Fruit fly (Drosophila melanogaster) whole organism, embryonic: ENCODE data around the gene CG12522.
A peak's percentile ranks its signal among the peaks of the same experiment; 100 is the strongest.

Source experiments
- CG10209 ChIP-seq: fragments of 200-800 bp; sonication (Bioruptor generic); optimal IDR thresholded peaks from 3 replicates; lab custom pipeline; 2017; ENCODE audit warnings: missing biosample characterization, mild to moderate bottlenecking, missing genetic modification characterization, missing genetic modification reagents
- CG12942 ChIP-seq: fragments of 200-800 bp; sonication (Bioruptor generic); optimal IDR thresholded peaks from 3 replicates; lab custom pipeline; 2016; ENCODE audit warnings: missing biosample characterization, missing genetic modification characterization
- CG13624 ChIP-seq: fragments of 200-800 bp; sonication (Bioruptor generic); optimal IDR thresholded peaks from 2 replicates; lab custom pipeline; 2016; ENCODE audit warnings: missing biosample characterization, missing genetic modification characterization
- CG14710 ChIP-seq: fragments of 200-800 bp; sonication (Bioruptor generic); optimal IDR thresholded peaks from 3 replicates; lab custom pipeline; 2019; ENCODE audit warnings: missing biosample characterization, mild to moderate bottlenecking, missing genetic modification characterization, moderate library complexity
- CG15514 ChIP-seq: fragments of 200-800 bp; sonication (Bioruptor generic); optimal IDR thresholded peaks from 3 replicates; lab custom pipeline; 2017; ENCODE audit warnings: missing biosample characterization, missing genetic modification characterization, mild to moderate bottlenecking, moderate library complexity, missing genetic modification reagents
- CG15601 ChIP-seq: fragments of 200-800 bp; sonication (Bioruptor generic); optimal IDR thresholded peaks from 3 replicates; lab custom pipeline; 2019; ENCODE audit warnings: missing biosample characterization, mild to moderate bottlenecking, missing genetic modification characterization, moderate library complexity
- CG16815 ChIP-seq: fragments of 200-800 bp; sonication (Bioruptor generic); optimal IDR thresholded peaks from 3 replicates; lab custom pipeline; 2017; ENCODE audit warnings: missing biosample characterization, mild to moderate bottlenecking, missing genetic modification characterization
- CG17912 ChIP-seq: fragments of 200-800 bp; sonication (Bioruptor generic); optimal IDR thresholded peaks from 2 replicates; lab custom pipeline; 2018; ENCODE audit warnings: missing biosample characterization, mild to moderate bottlenecking, missing genetic modification characterization
- CG1832 ChIP-seq: fragments of 200-800 bp; sonication (Bioruptor generic); optimal IDR thresholded peaks from 2 replicates; lab custom pipeline; 2017; ENCODE audit warnings: missing biosample characterization, mild to moderate bottlenecking, missing genetic modification characterization, inconsistent platforms
- CG2875 ChIP-seq: fragments of 200-800 bp; sonication (Bioruptor generic); optimal IDR thresholded peaks from 2 replicates; lab custom pipeline; 2017; ENCODE audit warnings: missing biosample characterization, mild to moderate bottlenecking, missing genetic modification characterization, missing genetic modification reagents
- CG3065 ChIP-seq: fragments of 200-800 bp; sonication (Bioruptor generic); optimal IDR thresholded peaks from 2 replicates; lab custom pipeline; 2016; ENCODE audit warnings: missing biosample characterization, missing genetic modification characterization
- CG31441 ChIP-seq: fragments of 200-800 bp; sonication (Bioruptor generic); IDR thresholded peaks from 2 replicates; pipeline ENCODE4 v1.3.6; 2022; ENCODE audit warnings: missing biosample characterization, missing genetic modification characterization
- CG34422 ChIP-seq: fragments of 200-800 bp; sonication (Bioruptor generic); IDR thresholded peaks from 3 replicates; pipeline ENCODE4 v1.3.6; 2022; ENCODE audit warnings: missing biosample characterization, missing genetic modification characterization
- CG3726 ChIP-seq: fragments of 200-800 bp; sonication (Bioruptor generic); IDR thresholded peaks from 3 replicates; pipeline ENCODE4, ENCODE4 v1.3.6; 2022; ENCODE audit warnings: missing biosample characterization, missing genetic modification characterization
- CG43689 ChIP-seq: fragments of 200-800 bp; sonication (Bioruptor generic); IDR thresholded peaks from 2 replicates; pipeline ENCODE4 v1.3.6; 2022; ENCODE audit warnings: missing biosample characterization, missing genetic modification characterization
- CG6272 ChIP-seq: fragments of 200-800 bp; sonication (Bioruptor generic); IDR thresholded peaks from 2 replicates; pipeline ENCODE4 v1.3.6; 2022; ENCODE audit warnings: missing biosample characterization, missing genetic modification characterization
- CG6813 ChIP-seq: fragments of 200-800 bp; sonication (Bioruptor generic); optimal IDR thresholded peaks from 2 replicates; lab custom pipeline; 2017; ENCODE audit warnings: missing biosample characterization, missing genetic modification characterization, mild to moderate bottlenecking, moderate library complexity, missing genetic modification reagents
- CG7372 ChIP-seq: fragments of 200-800 bp; sonication (Bioruptor generic); IDR thresholded peaks from 2 replicates; pipeline ENCODE4 v1.3.6; 2022; ENCODE audit warnings: missing biosample characterization, missing genetic modification characterization
- CG7786 ChIP-seq: fragments of 200-800 bp; sonication (Bioruptor generic); optimal IDR thresholded peaks from 2 replicates; lab custom pipeline; 2016; ENCODE audit warnings: missing biosample characterization, missing genetic modification characterization
- CG9797 ChIP-seq: fragments of 200-800 bp; sonication (Bioruptor generic); optimal IDR thresholded peaks from 3 replicates; lab custom pipeline; 2018; ENCODE audit warnings: missing biosample characterization, mild to moderate bottlenecking, missing genetic modification characterization
- CTCF ChIP-seq: fragments of 200-800 bp; sonication (Bioruptor generic); optimal IDR thresholded peaks from 2 replicates; lab custom pipeline; 2017; ENCODE audit warnings: missing biosample characterization, mild to moderate bottlenecking, missing genetic modification characterization, moderate library complexity
- CoRest ChIP-seq: fragments of 200-800 bp; sonication (Bioruptor generic); optimal IDR thresholded peaks from 3 replicates; lab custom pipeline; 2018; ENCODE audit warnings: missing biosample characterization, mild to moderate bottlenecking, missing genetic modification characterization, moderate library complexity
- Dip3 ChIP-seq: fragments of 200-800 bp; sonication (Bioruptor generic); optimal IDR thresholded peaks from 3 replicates; lab custom pipeline; 2016; ENCODE audit warnings: missing biosample characterization, missing genetic modification characterization
- E2f2 ChIP-seq: fragments of 200-800 bp; sonication (Bioruptor generic); IDR thresholded peaks from 2 replicates; pipeline ENCODE4 v1.3.6; 2022; ENCODE audit warnings: missing biosample characterization, missing genetic modification characterization
- Ets97D ChIP-seq: fragments of 200-800 bp; sonication (Bioruptor generic); optimal IDR thresholded peaks from 3 replicates; lab custom pipeline; 2016; ENCODE audit warnings: missing biosample characterization, missing genetic modification characterization
- HHEX ChIP-seq: fragments of 200-800 bp; sonication (Bioruptor generic); optimal IDR thresholded peaks from 3 replicates; lab custom pipeline; 2017; ENCODE audit warnings: missing biosample characterization, mild to moderate bottlenecking, missing genetic modification characterization, missing genetic modification reagents
- Hey ChIP-seq: fragments of 200-800 bp; sonication (Bioruptor generic); optimal IDR thresholded peaks from 3 replicates; lab custom pipeline; 2018; ENCODE audit warnings: missing biosample characterization, mild to moderate bottlenecking, missing genetic modification characterization
- MESR4 ChIP-seq: fragments of 200-800 bp; sonication (Bioruptor generic); optimal IDR thresholded peaks from 2 replicates; lab custom pipeline; 2018; ENCODE audit warnings: missing biosample characterization, mild to moderate bottlenecking, missing genetic modification characterization, moderate library complexity
- Med ChIP-seq: fragments of 200-800 bp; sonication (Bioruptor generic); peaks from one replicate; lab custom pipeline; 2016; ENCODE audit warnings: missing biosample characterization, missing genetic modification characterization, mild to moderate bottlenecking, inconsistent platforms, moderate library complexity
- NFAT ChIP-seq: fragments of 200-800 bp; sonication (Bioruptor generic); IDR thresholded peaks from 2 replicates; pipeline ENCODE4 v1.3.6; 2022; ENCODE audit warnings: missing biosample characterization, missing genetic modification characterization
- Neu2 ChIP-seq: fragments of 200-800 bp; sonication (Bioruptor generic); optimal IDR thresholded peaks from 3 replicates; lab custom pipeline; 2016; ENCODE audit warnings: missing biosample characterization, missing genetic modification characterization, borderline replicate concordance
- Sin3A ChIP-seq: fragments of >200 bp; optimal IDR thresholded peaks from 2 replicates; lab custom pipeline; 2018
- Trl ChIP-seq, 3 experiments: fragments of >200 bp in 2 of 3; fragments of 200-800 bp in 1 of 3; sonication (Bioruptor generic) in 1 of 3; optimal IDR thresholded peaks; 2 replicates in 1 of 3; 3 replicates in 2 of 3; lab custom pipeline; 2016 to 2017; ENCODE audit warnings: missing biosample characterization in 1 of 3, missing genetic modification characterization in 1 of 3
- Usf ChIP-seq: fragments of 200-800 bp; sonication (Bioruptor generic); optimal IDR thresholded peaks from 2 replicates; lab custom pipeline; 2017; ENCODE audit warnings: missing genotype, missing biosample characterization, missing genetic modification characterization
- YL-1 ChIP-seq: fragments of 200-800 bp; sonication (Bioruptor generic); optimal IDR thresholded peaks from 3 replicates; lab custom pipeline; 2017; ENCODE audit warnings: missing biosample characterization, mild to moderate bottlenecking, missing genetic modification characterization
- al ChIP-seq: fragments of 200-800 bp; sonication (Bioruptor generic); IDR thresholded peaks from 2 replicates; pipeline ENCODE4 v1.3.6; 2022; ENCODE audit warnings: missing biosample characterization, missing genetic modification characterization
- bab2 ChIP-seq: fragments of 200-800 bp; sonication (Bioruptor generic); optimal IDR thresholded peaks from 2 replicates; lab custom pipeline; 2016; ENCODE audit warnings: missing biosample characterization, missing genetic modification characterization
- dmrt99B ChIP-seq: fragments of 200-800 bp; sonication (Bioruptor generic); optimal IDR thresholded peaks from 2 replicates; lab custom pipeline; 2018; ENCODE audit warnings: missing biosample characterization, mild to moderate bottlenecking, missing genetic modification characterization, moderate library complexity
- dpn ChIP-seq, 2 experiments: fragments of 200-800 bp; sonication (Bioruptor generic); optimal IDR thresholded peaks; 3 replicates each; lab custom pipeline; 2016; ENCODE audit warnings: missing biosample characterization in 2 of 2, missing genetic modification characterization in 2 of 2
- gce ChIP-seq: fragments of 200-800 bp; sonication (Bioruptor generic); IDR thresholded peaks from 3 replicates; pipeline ENCODE4 v1.3.6; 2022; ENCODE audit warnings: missing biosample characterization, missing genetic modification characterization
- gcm2 ChIP-seq: fragments of 200-800 bp; sonication (Bioruptor generic); optimal IDR thresholded peaks from 2 replicates; lab custom pipeline; 2016; ENCODE audit warnings: missing biosample characterization, missing genetic modification characterization
- gfzf ChIP-seq: fragments of 200-800 bp; sonication (Bioruptor generic); optimal IDR thresholded peaks from 2 replicates; lab custom pipeline; 2016; ENCODE audit warnings: missing biosample characterization, mild to moderate bottlenecking, missing genetic modification characterization, moderate library complexity
- grn ChIP-seq: fragments of 200-800 bp; sonication (Bioruptor generic); optimal IDR thresholded peaks from 3 replicates; lab custom pipeline; 2017; ENCODE audit warnings: missing biosample characterization, missing genetic modification characterization
- klu ChIP-seq: fragments of 200-800 bp; sonication (Bioruptor generic); IDR thresholded peaks from 2 replicates; pipeline ENCODE4 v1.3.6; 2022; ENCODE audit warnings: missing biosample characterization, missing genetic modification characterization
- lab ChIP-seq: fragments of 200-800 bp; sonication (Bioruptor generic); optimal IDR thresholded peaks from 3 replicates; lab custom pipeline; 2017; ENCODE audit warnings: missing biosample characterization, missing genetic modification characterization, mild to moderate bottlenecking, moderate library complexity, missing genetic modification reagents
- org-1 ChIP-seq: fragments of 200-800 bp; sonication (Bioruptor generic); optimal IDR thresholded peaks from 2 replicates; lab custom pipeline; 2017; ENCODE audit warnings: missing biosample characterization, missing genetic modification characterization
- phol ChIP-seq: fragments of 200-800 bp; sonication (Bioruptor generic); optimal IDR thresholded peaks from 3 replicates; lab custom pipeline; 2018; ENCODE audit warnings: missing biosample characterization, mild to moderate bottlenecking, missing genetic modification characterization, moderate library complexity
- psq ChIP-seq: fragments of 200-800 bp; sonication (Bioruptor generic); optimal IDR thresholded peaks from 2 replicates; lab custom pipeline; 2017; ENCODE audit warnings: missing biosample characterization, missing genetic modification characterization
- pum ChIP-seq: fragments of 200-800 bp; sonication (Bioruptor generic); optimal IDR thresholded peaks from 2 replicates; lab custom pipeline; 2016; ENCODE audit warnings: missing biosample characterization, missing genetic modification characterization
- pzg ChIP-seq: fragments of 200-800 bp; sonication (Bioruptor generic); optimal IDR thresholded peaks from 3 replicates; lab custom pipeline; 2018; ENCODE audit warnings: missing biosample characterization, mild to moderate bottlenecking, missing genetic modification characterization, moderate library complexity
- sima ChIP-seq: fragments of 200-800 bp; sonication (Bioruptor generic); optimal IDR thresholded peaks from 2 replicates; lab custom pipeline; 2016; ENCODE audit warnings: missing biosample characterization, missing genetic modification characterization
- slp2 ChIP-seq: fragments of 200-800 bp; sonication (Bioruptor generic); optimal IDR thresholded peaks from 2 replicates; lab custom pipeline; 2016; ENCODE audit warnings: missing biosample characterization, missing genetic modification characterization

Gene CG12522

DNA sequence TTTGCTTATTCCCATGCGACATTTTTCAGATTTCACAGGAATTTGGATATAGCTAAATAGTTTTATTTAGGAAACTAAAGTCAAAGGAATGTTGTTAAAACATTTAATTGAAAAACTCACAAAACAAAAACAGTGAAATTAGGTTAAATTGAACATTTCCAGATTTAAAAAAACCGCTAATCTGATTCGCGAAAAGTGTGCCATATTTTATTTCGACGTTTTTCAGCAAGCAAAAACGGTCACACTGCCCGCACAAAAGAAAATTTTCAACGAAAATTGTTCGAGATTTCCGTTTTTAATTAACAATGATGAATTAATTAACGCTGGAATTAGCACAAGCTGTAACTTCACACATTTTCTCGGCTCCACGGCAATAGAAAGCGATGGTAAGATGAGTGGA, 1.4 kb downstream of the CG12522 start, which contains the start of the genes CG34012 and emei (continued):
- TF ChIP-seq sima (GFP tag; lab: Kevin White, UChicago) (no peak), org-1 (no peak), gcm2 (GFP tag; lab: Kevin White, UChicago) (no peak), gfzf (GFP tag; lab: Kevin White, UChicago) (peak; percentile 77), Usf (GFP tag; lab: Kevin White, UChicago) (no peak), CG7372 (no peak), CG43689 (no peak), CG6813 (GFP tag; lab: Kevin White, UChicago) (no peak), Hey (no peak), pzg (GFP tag; lab: Kevin White, UChicago) (peak; percentile 43), grn (GFP tag; lab: Kevin White, UChicago) (no peak), CG13624 (no peak), slp2 (GFP tag; lab: Kevin White, UChicago) (no peak), CG6272 (no peak), CoRest (tag; lab: Kevin White, UChicago) (no peak), pum (GFP tag; lab: Kevin White, UChicago) (no peak), Med (GFP tag; lab: Kevin White, UChicago) (no peak), dpn (GFP tag; optimal IDR thresholded peaks at IDR 0.05; lab: Kevin White, UChicago) (no peak), Sin3A (lab: Kevin White, UChicago) (peak; percentile 21), MESR4 (GFP tag; lab: Kevin White, UChicago) (peak; percentile 55), CG17912 (GFP tag; lab: Kevin White, UChicago) (no peak), CG31441 (GFP tag; lab: Robert Waterston, UW) (no peak), phol (tag; lab: Kevin White, UChicago) (peak; percentile 54), CG3726 (GFP tag; lab: Robert Waterston, UW) (no peak), Dip3 (no peak), klu (no peak), dmrt99B (no peak), Neu2 (no peak), CG2875 (GFP tag; lab: Kevin White, UChicago) (no peak), CG34422 (GFP tag; lab: Robert Waterston, UW) (0 out of 3 replicates have a peak, but pooled peaks have one; percentile 37), CG15601 (tag; lab: Kevin White, UChicago) (no peak), HHEX (GFP tag; lab: Kevin White, UChicago) (no peak), al (GFP tag; lab: Robert Waterston, UW) (no peak), psq (no peak), E2f2 (peak; percentile 88), bab2 (GFP tag; lab: Kevin White, UChicago) (no peak), CG9797 (GFP tag; lab: Kevin White, UChicago) (peak; percentile 47), CG12942 (GFP tag; lab: Kevin White, UChicago) (no peak), YL-1 (GFP tag; lab: Kevin White, UChicago) (peak; percentile 26), CG15514 (GFP tag; lab: Kevin White, UChicago) (peak; percentile 79), CG16815 (no peak), CG7786 (GFP tag; lab: Kevin White, UChicago) (no peak), CG1832 (GFP tag; lab: Kevin White, UChicago) (no peak), gce (GFP tag; lab: Robert Waterston, UW) (no peak), Ets97D (GFP tag; lab: Kevin White, UChicago) (no peak), CG10209 (GFP tag; lab: Kevin White, UChicago) (no peak), Trl (optimal IDR thresholded peaks at IDR 0.05; lab: Kevin White, UChicago) (no peak), Trl (GFP tag; optimal IDR thresholded peaks at IDR 0.05; lab: Kevin White, UChicago) (no peak), CG3065 (GFP tag; lab: Kevin White, UChicago) (no peak), CG14710 (peak; percentile 60), lab (GFP tag; lab: Kevin White, UChicago) (no peak), CTCF (no peak), NFAT (GFP tag; lab: Robert Waterston, UW) (no peak)
